Worm (Caenorhabditis elegans) whole organism, L4 larva: ENCODE results near the gene Y54F10BM.6.

Source experiments
- F10B5.3 ChIP-seq: sonication (generic microtip); optimal IDR thresholded peaks from 2 replicates; lab custom pipeline; 2016; ENCODE audit warnings: mild to moderate bottlenecking, missing genetic modification characterization, missing compliant biosample characterization
- F26F4.8 ChIP-seq: fragments of 200-800 bp; sonication (Bioruptor generic); conservative IDR thresholded peaks from 2 replicates; pipeline ENCODE4 v1.3.6; 2022; ENCODE audit warnings: missing genetic modification characterization, missing compliant biosample characterization
- R02D3.7 ChIP-seq: fragments of 150-350 bp; sonication (generic microtip); optimal IDR thresholded peaks from 3 replicates; lab custom pipeline; 2014; ENCODE audit warnings: missing biosample characterization, missing genetic modification characterization
- Y48G9A.11 ChIP-seq: fragments of 200-800 bp; sonication (Bioruptor generic); IDR thresholded peaks from 2 replicates; pipeline ENCODE4 v1.3.6; 2022; ENCODE audit warnings: missing genetic modification reagents, missing genetic modification characterization, missing compliant biosample characterization
- aha-1 ChIP-seq: fragments of 150-350 bp; peaks from one replicate; lab custom pipeline; 2014; ENCODE audit warnings: missing biosample characterization, missing genetic modification characterization
- ama-1 ChIP-seq: fragments of 150-350 bp; optimal IDR thresholded peaks from 2 replicates; lab custom pipeline; 2014; ENCODE audit warnings: inconsistent platforms, mixed read lengths
- ceh-28 ChIP-seq: fragments of 150-350 bp; optimal IDR thresholded peaks from 2 replicates; lab custom pipeline; 2014; ENCODE audit warnings: missing biosample characterization, missing genetic modification reagents, missing genetic modification characterization
- ceh-62 ChIP-seq: sonication (generic microtip); optimal IDR thresholded peaks from 2 replicates; lab custom pipeline; 2017; ENCODE audit warnings: missing biosample characterization, missing genetic modification characterization
- daf-16 ChIP-seq, 3 experiments: sonication (generic microtip); optimal IDR thresholded peaks; 2 replicates each; lab custom pipeline; 2016 to 2017; ENCODE audit warnings: missing genetic modification characterization in 3 of 3, missing genetic modification reagents in 3 of 3, mild to moderate bottlenecking in 2 of 3, missing compliant biosample characterization in 2 of 3, missing biosample characterization in 1 of 3, moderate library complexity in 1 of 3
- dve-1 ChIP-seq: sonication (generic microtip); optimal IDR thresholded peaks from 2 replicates; lab custom pipeline; 2017; ENCODE audit warnings: antibody characterized with exemption, mild to moderate bottlenecking, missing genetic modification characterization, missing compliant biosample characterization; ENCODE audit not compliant: insufficient read depth
- fos-1 ChIP-seq: fragments of 150-350 bp; optimal IDR thresholded peaks from 2 replicates; lab custom pipeline; 2014; ENCODE audit warnings: missing biosample characterization, missing genetic modification characterization
- hlh-30 ChIP-seq: sonication (generic microtip); optimal IDR thresholded peaks from 2 replicates; lab custom pipeline; 2017; ENCODE audit warnings: antibody characterized with exemption, mild to moderate bottlenecking, missing genetic modification characterization, missing compliant biosample characterization; ENCODE audit not compliant: insufficient read depth
- jun-1 ChIP-seq: fragments of 150-350 bp; optimal IDR thresholded peaks from 2 replicates; lab custom pipeline; 2014; ENCODE audit warnings: missing biosample characterization, missing genetic modification reagents, missing genetic modification characterization
- lin-15B ChIP-seq: fragments of 150-350 bp; sonication (generic microtip); optimal IDR thresholded peaks from 3 replicates; lab custom pipeline; 2014; ENCODE audit warnings: missing biosample characterization, missing genetic modification characterization
- lin-38 ChIP-seq: fragments of 200-800 bp; sonication (Bioruptor generic); IDR thresholded peaks from 2 replicates; pipeline ENCODE4 v1.3.6; 2022; ENCODE audit warnings: missing genetic modification reagents, missing genetic modification characterization, missing compliant biosample characterization
- lin-39 ChIP-seq: fragments of 150-350 bp; optimal IDR thresholded peaks from 2 replicates; lab custom pipeline; 2014; ENCODE audit warnings: missing biosample characterization, missing genetic modification reagents, missing genetic modification characterization
- madf-9 ChIP-seq: fragments of 200-800 bp; sonication (Bioruptor generic); conservative IDR thresholded peaks from 2 replicates; pipeline ENCODE4 v1.3.6; 2022; ENCODE audit warnings: missing genetic modification reagents, missing genetic modification characterization, missing compliant biosample characterization
- mdl-1 ChIP-seq, 2 experiments: fragments of 150-350 bp in 1 of 2; sonication (generic microtip) in 1 of 2; optimal IDR thresholded peaks; 2 replicates each; lab custom pipeline; 2014 to 2017; ENCODE audit warnings: missing biosample characterization in 2 of 2, missing genetic modification characterization in 2 of 2
- mxl-3 ChIP-seq: fragments of 200-800 bp; sonication (Bioruptor generic); optimal IDR thresholded peaks from 2 replicates; lab custom pipeline; 2018; ENCODE audit warnings: mild to moderate bottlenecking, missing genetic modification characterization, missing compliant biosample characterization
- nhr-10 ChIP-seq: fragments of 150-350 bp; optimal IDR thresholded peaks from 2 replicates; lab custom pipeline; 2014; ENCODE audit warnings: missing biosample characterization, missing genetic modification characterization
- nhr-111 ChIP-seq: fragments of 200-800 bp; sonication (Bioruptor generic); optimal IDR thresholded peaks from 2 replicates; lab custom pipeline; 2018; ENCODE audit warnings: mild to moderate bottlenecking, missing genetic modification characterization, missing compliant biosample characterization
- nhr-28 ChIP-seq: fragments of 150-350 bp; optimal IDR thresholded peaks from 2 replicates; lab custom pipeline; 2014; ENCODE audit warnings: missing biosample characterization, missing genetic modification characterization
- nhr-41 ChIP-seq: fragments of 200-800 bp; sonication (Bioruptor generic); IDR thresholded peaks from 2 replicates; pipeline ENCODE4 v1.3.6; 2022; ENCODE audit warnings: missing genetic modification reagents, missing genetic modification characterization, missing compliant biosample characterization
- nhr-48 ChIP-seq: sonication (generic microtip); optimal IDR thresholded peaks from 2 replicates; lab custom pipeline; 2016; ENCODE audit warnings: mild to moderate bottlenecking, missing genetic modification characterization, missing compliant biosample characterization
- nhr-76 ChIP-seq: fragments of 150-350 bp; optimal IDR thresholded peaks from 2 replicates; lab custom pipeline; 2014; ENCODE audit warnings: missing biosample characterization, missing genetic modification characterization
- nhr-77 ChIP-seq: fragments of 150-350 bp; optimal IDR thresholded peaks from 2 replicates; lab custom pipeline; 2014; ENCODE audit warnings: missing biosample characterization, missing genetic modification characterization
- php-3 ChIP-seq: fragments of 200-800 bp; sonication (Bioruptor generic); IDR thresholded peaks from 2 replicates; pipeline ENCODE4 v1.3.6; 2022; ENCODE audit warnings: missing genetic modification reagents, missing genetic modification characterization, missing compliant biosample characterization
- pqm-1 ChIP-seq: sonication (generic microtip); optimal IDR thresholded peaks from 2 replicates; lab custom pipeline; 2017; ENCODE audit warnings: missing biosample characterization, missing genetic modification characterization
- rbr-2 ChIP-seq: sonication (generic microtip); optimal IDR thresholded peaks from 2 replicates; lab custom pipeline; 2016; ENCODE audit warnings: missing genotype, missing genetic modification characterization, missing compliant biosample characterization
- tag-97 ChIP-seq: fragments of 200-800 bp; sonication (Bioruptor generic); IDR thresholded peaks from 2 replicates; pipeline ENCODE4 v1.3.6; 2022; ENCODE audit warnings: missing genetic modification characterization, missing compliant biosample characterization
- unc-39 ChIP-seq: sonication (generic microtip); optimal IDR thresholded peaks from 2 replicates; lab custom pipeline; 2017; ENCODE audit warnings: missing biosample characterization, missing genetic modification characterization
- unc-62 ChIP-seq, 3 experiments: fragments of 150-350 bp in 1 of 3; sonication (generic microtip); optimal IDR thresholded peaks in 2 of 3; peaks in 1 of 3; 1 replicate in 1 of 3; 2 replicates in 2 of 3; lab custom pipeline; 2014 to 2017; ENCODE audit warnings: missing biosample characterization in 3 of 3, missing genetic modification characterization in 3 of 3, missing genetic modification reagents in 3 of 3, missing genotype in 1 of 3
- zip-11 ChIP-seq: fragments of 200-800 bp; sonication (Bioruptor generic); IDR thresholded peaks from 2 replicates; pipeline ENCODE4 v1.3.6; 2022; ENCODE audit warnings: missing genetic modification characterization, missing compliant biosample characterization
- zip-2 ChIP-seq: fragments of 150-350 bp; optimal IDR thresholded peaks from 2 replicates; lab custom pipeline; 2014; ENCODE audit warnings: missing biosample characterization, missing genetic modification characterization
- ztf-7 ChIP-seq: fragments of 150-350 bp; optimal IDR thresholded peaks from 2 replicates; lab custom pipeline; 2014; ENCODE audit warnings: missing biosample characterization, missing genetic modification characterization

Gene Y54F10BM.6

ce11 chrIII:2280569-2280968 is 17.5 kb downstream of the Y54F10BM.6 start, which contains the start of gene Y54F10BM.22:
Y54F10BM.22 (plus strand) TSS chrIII:2280899.
- TF ChIP-seq hlh-30 (peak; percentile 3), nhr-41 (no peak)

- peak; percentile 97 for TF ChIP-seq ceh-28 (tag; lab: Kevin White, UChicago)
- no peak for TF ChIP-seq nhr-77
- no peak for TF ChIP-seq pqm-1 (tag; lab: Kevin White, UChicago)
- TF ChIP-seq unc-39 = no peak
- no peak for TF ChIP-seq zip-11 (GFP tag; lab: Robert Waterston, UW)
Measured at ce11 chrIII:2281975-2282957, 19.2 kb downstream of the Y54F10BM.6 start, which contains the start of gene Y54F10BM.3. Y54F10BM.3 (plus strand) TSS chrIII:2282025.

- TF ChIP-seq unc-62 (GFP tag; optimal IDR thresholded peaks at IDR 0.05 in 1 of 2; lab: Kevin White, UChicago) (peak in 1 of 2 experiments; percentile 57), unc-62 (tag; optimal IDR thresholded peaks at IDR 0.05; lab: Kevin White, UChicago) (no peak), ceh-28 (tag; lab: Kevin White, UChicago) (peak; percentile 95), lin-15B (tag; lab: Kevin White, UChicago) (no peak), nhr-76 (no peak)
Measured at ce11 chrIII:2283341-2283847, 20.4 kb downstream of the Y54F10BM.6 start.

- no peak for TF ChIP-seq mxl-3
- no peak for TF ChIP-seq unc-62 (GFP tag; optimal IDR thresholded peaks at IDR 0.05 in 1 of 2; lab: Kevin White, UChicago)
- TF ChIP-seq unc-62 (tag; optimal IDR thresholded peaks at IDR 0.05; lab: Kevin White, UChicago) = no peak
- TF ChIP-seq aha-1 (tag; lab: Kevin White, UChicago) = peak; percentile 96
Measured at ce11 chrIII:2288261-2288660, 25.2 kb downstream of the Y54F10BM.6 start.

ce11 chrIII:2290222-2290938 is 27.3 kb downstream of the Y54F10BM.6 start:
- TF ChIP-seq F26F4.8 (GFP tag; lab: Robert Waterston, UW) (0 out of 2 replicates have a peak, but pooled peaks have one; percentile 46), lin-38 (GFP tag; lab: Robert Waterston, UW) (peak; percentile 65)

ce11 chrIII:2291139-2291538 is 28.1 kb downstream of the Y54F10BM.6 start, which contains the start of gene fbxa-219:
fbxa-219 (plus strand) TSS chrIII:2291415.
- no peak for TF ChIP-seq nhr-41
- no peak for TF ChIP-seq php-3 (GFP tag; lab: Robert Waterston, UW)
- no peak for TF ChIP-seq rbr-2 (tag; lab: Kevin White, UChicago)
- TF ChIP-seq lin-39 (tag; lab: Kevin White, UChicago) = no peak
- TF ChIP-seq nhr-10 (tag; lab: Kevin White, UChicago) = no peak
- TF ChIP-seq Y48G9A.11 (GFP tag; lab: Robert Waterston, UW) = no peak
- no peak for TF ChIP-seq jun-1 (tag; lab: Kevin White, UChicago)
- no peak for TF ChIP-seq tag-97 (GFP tag; lab: Robert Waterston, UW)
- TF ChIP-seq madf-9 (GFP tag; lab: Robert Waterston, UW) = no peak
- no peak for TF ChIP-seq ama-1 (lab: Kevin White, UChicago)
- TF ChIP-seq aha-1 (tag; lab: Kevin White, UChicago) = peak; percentile 88
- no peak for TF ChIP-seq fos-1 (tag; lab: Kevin White, UChicago)
- TF ChIP-seq zip-2 (tag; lab: Kevin White, UChicago) = no peak
- TF ChIP-seq mxl-3 = no peak
- no peak for TF ChIP-seq nhr-111
- TF ChIP-seq pqm-1 (tag; lab: Kevin White, UChicago) = peak; percentile 78
- TF ChIP-seq ceh-28 (tag; lab: Kevin White, UChicago) = no peak
- TF ChIP-seq mdl-1 (tag; optimal IDR thresholded peaks at IDR 0.05; lab: Kevin White, UChicago) = no peak
- no peak for TF ChIP-seq ceh-62 (tag; lab: Kevin White, UChicago)
- no peak for TF ChIP-seq daf-16 (GFP tag; optimal IDR thresholded peaks at IDR 0.05; lab: Kevin White, UChicago)
- peak; percentile 58 for TF ChIP-seq daf-16 (tag; optimal IDR thresholded peaks at IDR 0.05; lab: Kevin White, UChicago)
- TF ChIP-seq F10B5.3 (tag; lab: Kevin White, UChicago) = no peak
- peak; percentile 35 for TF ChIP-seq nhr-28 (tag; lab: Kevin White, UChicago)
- peak; percentile 33 for TF ChIP-seq hlh-30
- no peak for TF ChIP-seq ztf-7
- TF ChIP-seq dve-1 (tag; lab: Kevin White, UChicago) = peak; percentile 16
- TF ChIP-seq R02D3.7 = no peak
- no peak for TF ChIP-seq nhr-48 (tag; lab: Kevin White, UChicago)
